Worm (Caenorhabditis elegans) whole organism, L2 larva: ENCODE results near the gene Y66A7A.4.

Experiments used
- lin-39 ChIP-seq: fragments of 150-350 bp; optimal IDR thresholded peaks from 2 replicates; lab custom pipeline; 2014; ENCODE audit warnings: missing biosample characterization, missing genetic modification reagents, missing genetic modification characterization
- nhr-21 ChIP-seq: fragments of 150-350 bp; optimal IDR thresholded peaks from 2 replicates; lab custom pipeline; 2014; ENCODE audit warnings: missing biosample characterization, missing genetic modification characterization

ce11 chrIII:11635000-11635399 is 22.6 kb downstream of the Y66A7A.4 start:
- TF ChIP-seq nhr-21 (no peak), lin-39 (tag; lab: Kevin White, UChicago) (no peak)
